Fruit fly (Drosophila melanogaster): ENCODE measurements around the gene Adhr.
A peak's percentile ranks its signal among the peaks of the same experiment; 100 is the strongest.

Adhr gene

dm6 chr2L:14614897-14615602, at the start of gene Adhr, which contains the start of gene Adh:
Gene Adhr, plus strand, starts transcription at chr2L:14615552.
Gene Adh, plus strand, starts transcription at chr2L:14615552.
- TF ChIP-seq CG11617 (GFP tag; optimal IDR thresholded peaks at IDR 0.05) (peak; percentile 85), tj (GFP tag; optimal IDR thresholded peaks at IDR 0.05) (peak; percentile 77), CG7101 (tag; optimal IDR thresholded peaks at IDR 0.05) (peak; percentile 92), pad (GFP tag; optimal IDR thresholded peaks at IDR 0.05) (peak; percentile 94), CG12768 (GFP tag; optimal IDR thresholded peaks at IDR 0.05) (peak; percentile 91), toe (GFP tag; optimal IDR thresholded peaks at IDR 0.05) (peak; percentile 88), kay (GFP tag; ENCODE audit: borderline replicate concordance) (peak; percentile 93), CG7045 (GFP tag; optimal IDR thresholded peaks at IDR 0.05) (peak; percentile 93), cnc (optimal IDR thresholded peaks at IDR 0.05) (no peak), cic (GFP tag; optimal IDR thresholded peaks at IDR 0.05) (peak; percentile 27), ovo (GFP tag; optimal IDR thresholded peaks at IDR 0.05) (peak; percentile 78), Mnt (GFP tag; optimal IDR thresholded peaks at IDR 0.05) (peak; percentile 42), bab1 (GFP tag; optimal IDR thresholded peaks at IDR 0.05) (peak; percentile 75), Crg-1 (GFP tag; optimal IDR thresholded peaks at IDR 0.05) (peak; percentile 82), CG14711 (tag; optimal IDR thresholded peaks at IDR 0.05) (peak; percentile 87), CG33017 (tag; optimal IDR thresholded peaks at IDR 0.05) (peak; percentile 95), CG5204 (GFP tag; optimal IDR thresholded peaks at IDR 0.05) (peak; percentile 91), CG1620 (GFP tag; optimal IDR thresholded peaks at IDR 0.05) (peak; percentile 72), Clk (GFP tag; optimal IDR thresholded peaks at IDR 0.05) (peak; percentile 87), Hr96 (GFP tag; optimal IDR thresholded peaks at IDR 0.05) (peak; percentile 71)

dm6 chr2L:14568507-14569104, 46.7 kb upstream of the Adhr start:
- TF ChIP-seq Mnt (GFP tag; optimal IDR thresholded peaks at IDR 0.05) = no peak
- TF ChIP-seq CG1620 (GFP tag; optimal IDR thresholded peaks at IDR 0.05) = no peak
- no peak for TF ChIP-seq Clk (GFP tag; optimal IDR thresholded peaks at IDR 0.05)
- TF ChIP-seq cnc (optimal IDR thresholded peaks at IDR 0.05) = no peak

- TF ChIP-seq CG11617 (GFP tag; optimal IDR thresholded peaks at IDR 0.05) (no peak), Clk (GFP tag; optimal IDR thresholded peaks at IDR 0.05) (no peak), CG7101 (tag; optimal IDR thresholded peaks at IDR 0.05) (no peak), Crg-1 (GFP tag; optimal IDR thresholded peaks at IDR 0.05) (no peak)
Observed at dm6 chr2L:14569301-14569700, 46.1 kb upstream of the Adhr start.

dm6 chr2L:14570129-14570528, 45.2 kb upstream of the Adhr start:
- TF ChIP-seq CG7101 (tag; optimal IDR thresholded peaks at IDR 0.05) (no peak), Crg-1 (GFP tag; optimal IDR thresholded peaks at IDR 0.05) (no peak), Mnt (GFP tag; optimal IDR thresholded peaks at IDR 0.05) (no peak), toe (GFP tag; optimal IDR thresholded peaks at IDR 0.05) (no peak), ovo (GFP tag; optimal IDR thresholded peaks at IDR 0.05) (no peak), Hr96 (GFP tag; optimal IDR thresholded peaks at IDR 0.05) (no peak), CG14711 (tag; optimal IDR thresholded peaks at IDR 0.05) (no peak), CG5204 (GFP tag; optimal IDR thresholded peaks at IDR 0.05) (no peak), CG1620 (GFP tag; optimal IDR thresholded peaks at IDR 0.05) (no peak), Clk (GFP tag; optimal IDR thresholded peaks at IDR 0.05) (no peak), CG11617 (GFP tag; optimal IDR thresholded peaks at IDR 0.05) (no peak), kay (GFP tag; ENCODE audit: borderline replicate concordance) (no peak), CG33017 (tag; optimal IDR thresholded peaks at IDR 0.05) (no peak), bab1 (GFP tag; optimal IDR thresholded peaks at IDR 0.05) (no peak), CG12768 (GFP tag; optimal IDR thresholded peaks at IDR 0.05) (no peak), CG7045 (GFP tag; optimal IDR thresholded peaks at IDR 0.05) (no peak), cnc (optimal IDR thresholded peaks at IDR 0.05) (no peak), tj (GFP tag; optimal IDR thresholded peaks at IDR 0.05) (no peak), pad (GFP tag; optimal IDR thresholded peaks at IDR 0.05) (no peak), cic (GFP tag; optimal IDR thresholded peaks at IDR 0.05) (no peak)

dm6 chr2L:14570843-14571242, 44.5 kb upstream of the Adhr start:
- TF ChIP-seq CG7101 (tag; optimal IDR thresholded peaks at IDR 0.05) (no peak), cnc (optimal IDR thresholded peaks at IDR 0.05) (no peak), kay (GFP tag; ENCODE audit: borderline replicate concordance) (no peak), toe (GFP tag; optimal IDR thresholded peaks at IDR 0.05) (no peak), Hr96 (GFP tag; optimal IDR thresholded peaks at IDR 0.05) (no peak), ovo (GFP tag; optimal IDR thresholded peaks at IDR 0.05) (no peak)

dm6 chr2L:14571673-14572461, 43.5 kb upstream of the Adhr start:
- TF ChIP-seq ovo (GFP tag; optimal IDR thresholded peaks at IDR 0.05) (no peak), Hr96 (GFP tag; optimal IDR thresholded peaks at IDR 0.05) (no peak), CG33017 (tag; optimal IDR thresholded peaks at IDR 0.05) (no peak), CG14711 (tag; optimal IDR thresholded peaks at IDR 0.05) (no peak), kay (GFP tag; ENCODE audit: borderline replicate concordance) (no peak), tj (GFP tag; optimal IDR thresholded peaks at IDR 0.05) (no peak), cic (GFP tag; optimal IDR thresholded peaks at IDR 0.05) (no peak), CG12768 (GFP tag; optimal IDR thresholded peaks at IDR 0.05) (no peak), Mnt (GFP tag; optimal IDR thresholded peaks at IDR 0.05) (no peak), CG5204 (GFP tag; optimal IDR thresholded peaks at IDR 0.05) (no peak), CG11617 (GFP tag; optimal IDR thresholded peaks at IDR 0.05) (no peak), pad (GFP tag; optimal IDR thresholded peaks at IDR 0.05) (no peak), Clk (GFP tag; optimal IDR thresholded peaks at IDR 0.05) (no peak), CG7045 (GFP tag; optimal IDR thresholded peaks at IDR 0.05) (no peak), cnc (optimal IDR thresholded peaks at IDR 0.05) (no peak), Crg-1 (GFP tag; optimal IDR thresholded peaks at IDR 0.05) (no peak), CG7101 (tag; optimal IDR thresholded peaks at IDR 0.05) (no peak), bab1 (GFP tag; optimal IDR thresholded peaks at IDR 0.05) (no peak)
